Worm (Caenorhabditis elegans): Measurements from ENCODE around the gene F47B7.5.

DNA sequence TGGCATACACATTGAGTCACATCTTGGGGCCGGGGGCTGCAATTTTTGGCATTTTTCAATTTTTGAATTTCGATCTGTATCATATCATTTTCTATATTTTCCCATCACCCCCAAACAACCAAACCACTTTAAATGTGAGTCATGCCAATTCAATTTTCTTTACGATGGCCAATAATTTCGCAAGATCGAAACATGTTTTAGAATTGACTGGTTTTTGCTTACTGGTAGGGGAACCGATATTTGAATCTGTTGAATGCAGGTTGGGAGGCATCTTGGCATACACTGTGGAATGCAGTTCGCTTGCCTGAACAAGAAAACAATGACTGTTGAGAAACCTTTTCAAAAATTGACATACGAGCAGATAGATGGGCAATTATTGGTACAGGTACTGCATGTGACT is 22.5 kb upstream of the F47B7.5 start:
- TF ChIP-seq flt-1 (GFP tag; IDR thresholded peaks at IDR 0.05) (no peak), ztf-23 (GFP tag; IDR thresholded peaks at IDR 0.05) (no peak), cog-1 (tag; optimal IDR thresholded peaks at IDR 0.05) (no peak), tab-1 (GFP tag; IDR thresholded peaks at IDR 0.05) (no peak), med-1 (GFP tag; optimal IDR thresholded peaks at IDR 0.05; ENCODE audit: insufficient read depth) (no peak), ref-1 (GFP tag; conservative IDR thresholded peaks at IDR 0.05) (no peak), klf-2 (GFP tag; conservative IDR thresholded peaks at IDR 0.05) (no peak), T22C8.4 (GFP tag; IDR thresholded peaks at IDR 0.05) (no peak)

All from whole organism, midembryonic.